Worm (Caenorhabditis elegans): ENCODE measurements around the gene fbxa-22.

- TF ChIP-seq cey-2 (tag; optimal IDR thresholded peaks at IDR 0.05; ENCODE audit: borderline replicate concordance, insufficient read depth) (no peak), lin-39 (tag; optimal IDR thresholded peaks at IDR 0.05) (no peak), mep-1 (tag; optimal IDR thresholded peaks at IDR 0.05) (no peak), arid-1 (GFP tag; conservative IDR thresholded peaks at IDR 0.05) (no peak), ceh-28 (tag; optimal IDR thresholded peaks at IDR 0.05) (no peak), ztf-11 (tag; optimal IDR thresholded peaks at IDR 0.05) (no peak), zag-1 (tag; optimal IDR thresholded peaks at IDR 0.05) (no peak), mdl-1 (tag; optimal IDR thresholded peaks at IDR 0.05) (no peak), fkh-10 (GFP tag; optimal IDR thresholded peaks at IDR 0.05) (no peak)
These were observed 31.4 kb upstream of the fbxa-22 start, which contains the start of gene F23H11.4 for ce11 chrIII:907311-907710.
